Worm (Caenorhabditis elegans) whole organism, L1 larva: ENCODE data around the gene C38C5.1.
A peak's percentile ranks its signal among the peaks of the same experiment; 100 is the strongest.

Source experiments
- C04F5.9 ChIP-seq: sonication (generic microtip); optimal IDR thresholded peaks from 2 replicates; lab custom pipeline; 2016; ENCODE audit warnings: missing genetic modification characterization, missing compliant biosample characterization
- alr-1 ChIP-seq: fragments of 200-800 bp; sonication (Bioruptor generic); optimal IDR thresholded peaks from 2 replicates; lab custom pipeline; 2018; ENCODE audit warnings: borderline replicate concordance, mild to moderate bottlenecking, missing genetic modification characterization, missing compliant biosample characterization
- aly-2 ChIP-seq: fragments of 150-350 bp; optimal IDR thresholded peaks from 2 replicates; lab custom pipeline; 2014; ENCODE audit warnings: missing biosample characterization, missing genetic modification characterization
- ama-1 ChIP-seq: fragments of 150-350 bp; optimal IDR thresholded peaks from 2 replicates; lab custom pipeline; 2014
- ceh-8 ChIP-seq: fragments of 200-800 bp; sonication (Bioruptor generic); optimal IDR thresholded peaks from 2 replicates; lab custom pipeline; 2018; ENCODE audit warnings: mild to moderate bottlenecking, missing genetic modification characterization, moderate library complexity, missing compliant biosample characterization
- ceh-82 ChIP-seq, 3 experiments: fragments of 150-350 bp in 1 of 3; sonication (generic microtip) in 2 of 3; optimal IDR thresholded peaks; 2 replicates each; lab custom pipeline; 2014 to 2017; ENCODE audit warnings: missing biosample characterization in 3 of 3, missing genetic modification characterization in 3 of 3
- ceh-88 ChIP-seq: fragments of 200-800 bp; sonication (Bioruptor generic); IDR thresholded peaks from 2 replicates; pipeline ENCODE4 v1.3.6; 2022; ENCODE audit warnings: missing genetic modification characterization, missing compliant biosample characterization
- dpl-1 ChIP-seq, 3 experiments: fragments of 150-350 bp in 2 of 3; sonication (generic microtip) in 1 of 3; optimal IDR thresholded peaks; 2 replicates each; lab custom pipeline; 2014 to 2017; ENCODE audit warnings: missing biosample characterization in 3 of 3, missing genetic modification characterization in 3 of 3, missing genetic modification reagents in 3 of 3
- efl-1 ChIP-seq, 4 experiments: fragments of 150-350 bp; optimal IDR thresholded peaks in 3 of 4; peaks in 1 of 4; 1 replicate in 1 of 4; 2 replicates in 3 of 4; lab custom pipeline; 2014; ENCODE audit warnings: missing biosample characterization in 2 of 4, missing genetic modification characterization in 2 of 4, missing genetic modification reagents in 2 of 4
- egl-13 ChIP-seq: sonication (generic microtip); optimal IDR thresholded peaks from 2 replicates; lab custom pipeline; 2016; ENCODE audit warnings: missing genotype, missing genetic modification reagents, missing genetic modification characterization, missing compliant biosample characterization
- egl-27 ChIP-seq, 2 experiments: fragments of 150-350 bp in 1 of 2; sonication (generic microtip); optimal IDR thresholded peaks; 3 replicates each; lab custom pipeline; 2017 to 2018; ENCODE audit warnings: missing biosample characterization in 2 of 2, missing genetic modification characterization in 2 of 2, missing genetic modification reagents in 2 of 2
- elt-3 ChIP-seq, 6 experiments: fragments of 150-350 bp in 1 of 6; sonication (generic microtip); optimal IDR thresholded peaks; 2 replicates each; lab custom pipeline; 2017 to 2018; ENCODE audit warnings: missing biosample characterization in 6 of 6, missing genetic modification characterization in 6 of 6, inconsistent platforms in 1 of 6
- fkh-10 ChIP-seq: sonication (generic microtip); optimal IDR thresholded peaks from 2 replicates; lab custom pipeline; 2017; ENCODE audit warnings: missing biosample characterization, missing genetic modification reagents, missing genetic modification characterization
- fkh-8 ChIP-seq: sonication (generic microtip); optimal IDR thresholded peaks from 2 replicates; lab custom pipeline; 2016; ENCODE audit warnings: mild to moderate bottlenecking, missing genetic modification characterization, missing compliant biosample characterization
- fos-1 ChIP-seq: fragments of 150-350 bp; optimal IDR thresholded peaks from 2 replicates; lab custom pipeline; 2014; ENCODE audit warnings: missing biosample characterization, missing genetic modification characterization
- grh-1 ChIP-seq: fragments of 200-800 bp; sonication (Bioruptor generic); IDR thresholded peaks from 2 replicates; pipeline ENCODE4 v1.3.6; 2022; ENCODE audit warnings: missing genetic modification reagents, missing genetic modification characterization, missing compliant biosample characterization
- hlh-4 ChIP-seq: sonication (generic microtip); optimal IDR thresholded peaks from 2 replicates; lab custom pipeline; 2016; ENCODE audit warnings: mild to moderate bottlenecking, missing genetic modification characterization, missing compliant biosample characterization
- irx-1 ChIP-seq: sonication (generic microtip); optimal IDR thresholded peaks from 2 replicates; lab custom pipeline; 2016; ENCODE audit warnings: missing genetic modification characterization, missing compliant biosample characterization
- isw-1 ChIP-seq: fragments of 200-800 bp; sonication (Bioruptor generic); IDR thresholded peaks from 2 replicates; pipeline ENCODE4 v1.3.6; 2022; ENCODE audit warnings: missing genetic modification characterization, missing compliant biosample characterization
- lin-13 ChIP-seq: fragments of 150-350 bp; optimal IDR thresholded peaks from 2 replicates; lab custom pipeline; 2014; ENCODE audit warnings: missing biosample characterization, missing genetic modification reagents, missing genetic modification characterization
- lin-15B ChIP-seq: fragments of 150-350 bp; sonication (generic microtip); optimal IDR thresholded peaks from 3 replicates; lab custom pipeline; 2014; ENCODE audit warnings: missing biosample characterization, missing genetic modification characterization
- lin-35 ChIP-seq, 2 experiments: fragments of 150-350 bp; optimal IDR thresholded peaks; 2 replicates each; lab custom pipeline; 2014; ENCODE audit warnings: missing biosample characterization in 2 of 2, missing genetic modification characterization in 2 of 2, missing genetic modification reagents in 2 of 2
- lir-3 ChIP-seq: sonication (generic microtip); optimal IDR thresholded peaks from 2 replicates; lab custom pipeline; 2016; ENCODE audit warnings: mild to moderate bottlenecking, missing genetic modification characterization, moderate library complexity, missing compliant biosample characterization; ENCODE audit not compliant: poor library complexity
- lsy-2 ChIP-seq, 2 experiments: fragments of 150-350 bp; optimal IDR thresholded peaks; 2 replicates each; lab custom pipeline; 2014; ENCODE audit warnings: missing biosample characterization in 2 of 2, missing genetic modification characterization in 2 of 2
- mab-9 ChIP-seq: fragments of 200-800 bp; sonication (Bioruptor generic); IDR thresholded peaks from 2 replicates; pipeline ENCODE4 v1.3.6; 2022; ENCODE audit warnings: missing genetic modification reagents, missing genetic modification characterization, missing compliant biosample characterization
- mef-2 ChIP-seq: fragments of 150-350 bp; optimal IDR thresholded peaks from 2 replicates; lab custom pipeline; 2014; ENCODE audit warnings: missing biosample characterization, missing genetic modification characterization
- mep-1 ChIP-seq: fragments of 150-350 bp; optimal IDR thresholded peaks from 2 replicates; lab custom pipeline; 2014; ENCODE audit warnings: missing biosample characterization, missing genetic modification characterization
- nhr-11 ChIP-seq: fragments of 150-350 bp; optimal IDR thresholded peaks from 2 replicates; lab custom pipeline; 2014; ENCODE audit warnings: missing biosample characterization, missing genetic modification characterization
- nhr-19 ChIP-seq: fragments of 200-800 bp; sonication (Bioruptor generic); conservative IDR thresholded peaks from 2 replicates; pipeline ENCODE4 v1.3.6; 2022; ENCODE audit warnings: missing genetic modification characterization, missing compliant biosample characterization
- nhr-28 ChIP-seq: fragments of 150-350 bp; optimal IDR thresholded peaks from 2 replicates; lab custom pipeline; 2014; ENCODE audit warnings: missing biosample characterization, missing genetic modification characterization
- nhr-47 ChIP-seq: sonication (generic microtip); optimal IDR thresholded peaks from 2 replicates; lab custom pipeline; 2016; ENCODE audit warnings: mild to moderate bottlenecking, missing genetic modification characterization, moderate library complexity, missing compliant biosample characterization
- nhr-71 ChIP-seq: sonication (generic microtip); optimal IDR thresholded peaks from 2 replicates; lab custom pipeline; 2016; ENCODE audit warnings: mild to moderate bottlenecking, missing genetic modification characterization, moderate library complexity, missing compliant biosample characterization
- nhr-76 ChIP-seq: sonication (generic microtip); optimal IDR thresholded peaks from 2 replicates; lab custom pipeline; 2017; ENCODE audit warnings: missing biosample characterization, missing genetic modification characterization
- nhr-85 ChIP-seq: sonication (generic microtip); peaks from one replicate; lab custom pipeline; 2016; ENCODE audit warnings: missing genetic modification characterization, inconsistent platforms, missing compliant biosample characterization
- pag-3 ChIP-seq: sonication (generic microtip); optimal IDR thresholded peaks from 2 replicates; lab custom pipeline; 2017; ENCODE audit warnings: missing genetic modification characterization, mild to moderate bottlenecking, missing compliant biosample characterization, antibody characterized with exemption, borderline replicate concordance; ENCODE audit not compliant: insufficient read depth
- pax-3 ChIP-seq: fragments of 200-800 bp; sonication (Bioruptor generic); optimal IDR thresholded peaks from 2 replicates; lab custom pipeline; 2018; ENCODE audit warnings: mild to moderate bottlenecking, missing genetic modification characterization, moderate library complexity, missing compliant biosample characterization
- rnt-1 ChIP-seq: sonication (generic microtip); optimal IDR thresholded peaks from 2 replicates; lab custom pipeline; 2016; ENCODE audit warnings: mild to moderate bottlenecking, missing genetic modification characterization, moderate library complexity, missing compliant biosample characterization
- skn-1 ChIP-seq: fragments of 150-350 bp; optimal IDR thresholded peaks from 2 replicates; lab custom pipeline; 2014; ENCODE audit warnings: missing biosample characterization, missing genetic modification characterization
- snpc-4 ChIP-seq: fragments of 150-350 bp; optimal IDR thresholded peaks from 2 replicates; lab custom pipeline; 2014; ENCODE audit warnings: missing biosample characterization, missing genetic modification characterization
- snu-23 ChIP-seq: sonication (generic microtip); optimal IDR thresholded peaks from 2 replicates; lab custom pipeline; 2016; ENCODE audit warnings: missing genetic modification characterization, missing compliant biosample characterization
- sox-4 ChIP-seq: sonication (generic microtip); optimal IDR thresholded peaks from 2 replicates; lab custom pipeline; 2016; ENCODE audit warnings: missing genetic modification characterization, missing compliant biosample characterization
- sptf-1 ChIP-seq: fragments of 150-350 bp; optimal IDR thresholded peaks from 2 replicates; lab custom pipeline; 2014; ENCODE audit warnings: missing biosample characterization, missing genetic modification characterization
- sup-37 ChIP-seq: fragments of 200-800 bp; sonication (Bioruptor generic); optimal IDR thresholded peaks from 2 replicates; lab custom pipeline; 2018; ENCODE audit warnings: mild to moderate bottlenecking, missing genetic modification characterization, missing compliant biosample characterization
- swsn-7 ChIP-seq: sonication (generic microtip); optimal IDR thresholded peaks from 2 replicates; lab custom pipeline; 2016; ENCODE audit warnings: missing genetic modification characterization, missing compliant biosample characterization
- tbx-2 ChIP-seq: sonication (generic microtip); optimal IDR thresholded peaks from 2 replicates; lab custom pipeline; 2016; ENCODE audit warnings: missing genetic modification characterization, missing compliant biosample characterization
- tlp-1 ChIP-seq: fragments of 150-350 bp; optimal IDR thresholded peaks from 2 replicates; lab custom pipeline; 2014; ENCODE audit warnings: missing biosample characterization, missing genetic modification characterization
- unc-130 ChIP-seq: fragments of 150-350 bp; optimal IDR thresholded peaks from 2 replicates; lab custom pipeline; 2017; ENCODE audit warnings: missing biosample characterization, missing genetic modification characterization, inconsistent platforms
- unc-86 ChIP-seq: sonication (generic microtip); optimal IDR thresholded peaks from 2 replicates; lab custom pipeline; 2016; ENCODE audit warnings: missing genetic modification characterization, missing compliant biosample characterization
- unc-98 ChIP-seq: fragments of 200-800 bp; sonication (Bioruptor generic); IDR thresholded peaks from 2 replicates; pipeline ENCODE4 v1.3.6; 2022; ENCODE audit warnings: missing genetic modification characterization, missing compliant biosample characterization
- vab-15 ChIP-seq: sonication (generic microtip); optimal IDR thresholded peaks from 2 replicates; lab custom pipeline; 2017; ENCODE audit warnings: missing genotype, mild to moderate bottlenecking, missing genetic modification characterization, missing compliant biosample characterization
- xbp-1 ChIP-seq: sonication (generic microtip); optimal IDR thresholded peaks from 2 replicates; lab custom pipeline; 2016; ENCODE audit warnings: missing genetic modification characterization, missing compliant biosample characterization
- zag-1 ChIP-seq: fragments of 150-350 bp; optimal IDR thresholded peaks from 2 replicates; lab custom pipeline; 2014; ENCODE audit warnings: missing biosample characterization, missing genetic modification characterization
- ztf-4 ChIP-seq: fragments of 150-350 bp; optimal IDR thresholded peaks from 2 replicates; lab custom pipeline; 2014; ENCODE audit warnings: missing biosample characterization, missing genetic modification characterization

Gene C38C5.1

DNA sequence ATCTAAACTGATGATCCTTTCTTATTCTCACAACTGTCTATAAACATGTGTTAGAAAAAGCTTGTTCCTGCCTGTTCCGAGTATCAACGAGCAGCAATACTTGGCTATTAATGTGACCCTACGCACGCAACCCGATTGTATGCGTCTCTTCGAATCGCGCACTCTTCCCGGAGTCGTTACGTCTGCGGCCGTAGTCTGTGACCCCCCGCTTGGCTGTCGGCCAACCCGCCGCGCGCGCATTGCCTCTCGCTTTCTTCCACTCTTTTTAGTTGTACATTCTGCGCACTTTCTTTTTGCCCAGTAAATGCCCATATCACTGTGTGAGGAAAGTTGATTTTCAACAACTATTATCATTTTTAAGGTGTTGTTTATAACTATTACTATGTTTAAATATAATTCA is 34.0 kb downstream of the C38C5.1 start (continued):
- TF ChIP-seq irx-1 (tag; lab: Kevin White, UChicago) (no peak), hlh-4 (no peak), ceh-8 (no peak), aly-2 (no peak), alr-1 (tag; lab: Kevin White, UChicago) (no peak), snu-23 (GFP tag; lab: Kevin White, UChicago) (peak; percentile 64), lin-35 (GFP tag; optimal IDR thresholded peaks at IDR 0.05; lab: Kevin White, UChicago) (no peak), fkh-8 (tag; lab: Kevin White, UChicago) (peak; percentile 29), unc-130 (tag; lab: Kevin White, UChicago) (peak; percentile 71), isw-1 (GFP tag; lab: Robert Waterston, UW) (no peak), unc-86 (tag; lab: Kevin White, UChicago) (peak; percentile 61), nhr-11 (tag; lab: Kevin White, UChicago) (no peak), mep-1 (tag; lab: Kevin White, UChicago) (peak; percentile 29), dpl-1 (GFP tag; optimal IDR thresholded peaks at IDR 0.05; lab: Kevin White, UChicago) (no peak), ceh-82 (tag; optimal IDR thresholded peaks at IDR 0.05; lab: Kevin White, UChicago) (peak in 1 of 3 experiments; percentile 29), sup-37 (no peak), snpc-4 (tag; lab: Kevin White, UChicago) (no peak), grh-1 (GFP tag; lab: Robert Waterston, UW) (no peak), fos-1 (no peak), unc-98 (GFP tag; lab: Robert Waterston, UW) (no peak), nhr-76 (tag; lab: Kevin White, UChicago) (no peak), pag-3 (tag; lab: Kevin White, UChicago) (no peak), nhr-71 (tag; lab: Kevin White, UChicago) (peak; percentile 76), pax-3 (tag; lab: Kevin White, UChicago) (no peak), zag-1 (tag; lab: Kevin White, UChicago) (no peak), nhr-28 (tag; lab: Kevin White, UChicago) (no peak), rnt-1 (tag; lab: Kevin White, UChicago) (peak; percentile 64), egl-13 (peak; percentile 47), xbp-1 (tag; lab: Kevin White, UChicago) (peak; percentile 46), lin-15B (tag; lab: Kevin White, UChicago) (no peak), nhr-19 (GFP tag; lab: Robert Waterston, UW) (peak; percentile 50), efl-1 (optimal IDR thresholded peaks at IDR 0.05; lab: Kevin White, UChicago) (peak in 1 of 2 experiments; percentile 32), efl-1 (GFP tag; optimal IDR thresholded peaks at IDR 0.05 in 1 of 2; lab: Kevin White, UChicago) (no peak), elt-3 (tag; optimal IDR thresholded peaks at IDR 0.05; lab: Kevin White, UChicago) (no peak), ceh-88 (GFP tag; lab: Robert Waterston, UW) (no peak), sox-4 (tag; lab: Kevin White, UChicago) (no peak), mef-2 (tag; lab: Kevin White, UChicago) (no peak), lin-13 (GFP tag; lab: Kevin White, UChicago) (no peak), nhr-85 (tag; lab: Kevin White, UChicago) (peak; percentile 47), lsy-2 (tag; optimal IDR thresholded peaks at IDR 0.05; lab: Kevin White, UChicago) (peak; percentile 11 to 22), skn-1 (tag; lab: Kevin White, UChicago) (peak; percentile 9), tbx-2 (peak; percentile 54), C04F5.9 (tag; lab: Kevin White, UChicago) (no peak), ztf-4 (no peak), lir-3 (tag; lab: Kevin White, UChicago) (no peak), swsn-7 (peak; percentile 48), tlp-1 (tag; lab: Kevin White, UChicago) (no peak), vab-15 (no peak), sptf-1 (tag; lab: Kevin White, UChicago) (no peak), ama-1 (lab: Kevin White, UChicago) (no peak), mab-9 (GFP tag; lab: Robert Waterston, UW) (no peak), egl-27 (tag; optimal IDR thresholded peaks at IDR 0.05; lab: Kevin White, UChicago) (no peak), fkh-10 (GFP tag; lab: Kevin White, UChicago) (no peak), nhr-47 (tag; lab: Kevin White, UChicago) (peak; percentile 53)
